Worm (Caenorhabditis elegans): ENCODE data around the gene srgp-1.

DNA sequence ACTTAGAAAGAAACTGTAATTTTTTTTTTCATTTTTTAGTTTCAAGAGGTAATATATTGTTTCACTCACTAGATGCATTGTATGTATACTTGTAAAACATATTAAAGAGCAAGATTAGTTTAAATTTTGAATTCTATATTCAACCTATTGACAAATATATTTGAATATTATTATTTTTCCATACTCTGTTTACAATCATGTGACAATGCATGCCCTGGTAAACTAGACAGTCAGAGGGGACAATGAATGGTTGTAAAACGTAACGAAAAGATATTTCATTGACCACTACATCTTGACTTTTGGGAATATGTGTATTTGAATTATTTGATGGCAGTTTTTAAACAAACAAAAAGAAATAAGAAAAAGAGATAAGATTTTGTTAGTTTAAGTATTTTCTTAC, 52.0 kb downstream of the srgp-1 start:
- TF ChIP-seq flt-1 (GFP tag; IDR thresholded peaks at IDR 0.05) (no peak), ztf-23 (GFP tag; IDR thresholded peaks at IDR 0.05) (no peak), cog-1 (tag; optimal IDR thresholded peaks at IDR 0.05) (no peak), ref-1 (GFP tag; conservative IDR thresholded peaks at IDR 0.05) (no peak), klf-2 (GFP tag; conservative IDR thresholded peaks at IDR 0.05) (no peak), ztf-29 (GFP tag; IDR thresholded peaks at IDR 0.05) (no peak)
